Fruit fly (Drosophila melanogaster) whole organism: ENCODE results near the gene NPFR.

Source experiments
- CG8478 ChIP-seq: fragments of >200 bp; optimal IDR thresholded peaks from 2 replicates; lab custom pipeline; 2018; ENCODE audit warnings: inconsistent platforms
- Dll ChIP-seq: fragments of >200 bp; optimal IDR thresholded peaks from 2 replicates; lab custom pipeline; 2017
- EcR ChIP-seq, 2 experiments: fragments of >200 bp; optimal IDR thresholded peaks; 2 replicates each; lab custom pipeline; 2017; ENCODE audit warnings: missing biosample characterization in 2 of 2, missing genetic modification characterization in 2 of 2, missing genetic modification reagents in 2 of 2
- pan ChIP-seq: fragments of >200 bp; optimal IDR thresholded peaks from 2 replicates; lab custom pipeline; 2017
- psq ChIP-seq: fragments of >200 bp; optimal IDR thresholded peaks from 2 replicates; lab custom pipeline; 2017
- usp ChIP-seq: fragments of >200 bp; optimal IDR thresholded peaks from 2 replicates; lab custom pipeline; 2017; ENCODE audit warnings: missing biosample characterization, missing genetic modification characterization, mixed read lengths

Gene NPFR

dm6 chr3R:6199717-6200116, 12.6 kb downstream of the NPFR start:
- TF ChIP-seq EcR (GFP tag; optimal IDR thresholded peaks at IDR 0.05; lab: Kevin White, UChicago) (no peak), pan (lab: Kevin White, UChicago) (no peak), psq (lab: Kevin White, UChicago) (no peak), usp (GFP tag; lab: Kevin White, UChicago) (no peak), CG8478 (lab: Kevin White, UChicago) (no peak), Dll (no peak)

- TF ChIP-seq pan (lab: Kevin White, UChicago) = no peak
- no peak for TF ChIP-seq CG8478 (lab: Kevin White, UChicago)
- no peak for TF ChIP-seq EcR (GFP tag; optimal IDR thresholded peaks at IDR 0.05; lab: Kevin White, UChicago)
- no peak for TF ChIP-seq psq (lab: Kevin White, UChicago)
- no peak for TF ChIP-seq Dll
- TF ChIP-seq usp (GFP tag; lab: Kevin White, UChicago) = no peak
Measured at dm6 chr3R:6203000-6203399, 15.9 kb downstream of the NPFR start.

- TF ChIP-seq CG8478 (lab: Kevin White, UChicago) = no peak
- no peak for TF ChIP-seq pan (lab: Kevin White, UChicago)
- TF ChIP-seq Dll = no peak
- TF ChIP-seq usp (GFP tag; lab: Kevin White, UChicago) = no peak
- TF ChIP-seq EcR (GFP tag; optimal IDR thresholded peaks at IDR 0.05; lab: Kevin White, UChicago) = no peak
Measured at dm6 chr3R:6209073-6209472, 22.0 kb downstream of the NPFR start, which contains the start of gene Osi2. TSS of gene Osi2 (plus strand) at chr3R:6209373.

DNA sequence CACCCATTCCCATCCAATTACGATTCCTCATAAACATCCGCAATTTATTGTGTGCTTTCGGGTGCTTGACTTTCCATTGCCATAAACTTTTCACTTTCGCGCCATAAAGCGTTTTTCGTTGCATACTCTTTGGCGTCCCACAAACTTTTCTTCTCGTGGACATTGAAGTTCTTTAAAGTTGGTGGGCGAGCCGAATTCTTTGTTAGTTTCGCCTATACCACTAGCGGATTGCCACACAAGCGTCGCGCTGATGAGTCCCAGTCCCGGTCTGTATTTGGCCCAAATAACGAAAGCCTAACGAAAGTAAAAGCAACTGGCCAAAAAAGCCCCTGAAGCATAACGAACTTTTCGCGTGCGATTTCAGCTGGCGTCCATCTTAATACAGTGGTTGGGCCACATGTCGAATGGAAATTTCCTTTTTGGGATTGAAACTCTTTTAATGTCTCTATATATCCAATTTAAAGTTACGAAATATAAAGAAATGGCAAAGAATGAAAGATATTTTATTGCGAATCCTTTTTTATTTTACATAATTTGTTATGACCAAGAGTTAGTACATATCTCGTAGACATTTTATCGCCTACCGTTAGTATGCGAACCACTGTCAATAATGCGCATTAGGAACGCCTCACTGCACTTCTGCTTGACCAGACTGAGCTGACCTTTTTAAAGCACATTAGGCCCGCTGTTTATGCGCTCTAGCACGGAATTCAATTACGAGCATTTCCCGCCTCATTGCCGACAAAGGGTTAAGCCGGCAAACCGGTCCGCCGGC, 23.3 kb downstream of the NPFR start:
- no peak for TF ChIP-seq CG8478 (lab: Kevin White, UChicago)
- no peak for TF ChIP-seq pan (lab: Kevin White, UChicago)
- TF ChIP-seq usp (GFP tag; lab: Kevin White, UChicago) = no peak

DNA sequence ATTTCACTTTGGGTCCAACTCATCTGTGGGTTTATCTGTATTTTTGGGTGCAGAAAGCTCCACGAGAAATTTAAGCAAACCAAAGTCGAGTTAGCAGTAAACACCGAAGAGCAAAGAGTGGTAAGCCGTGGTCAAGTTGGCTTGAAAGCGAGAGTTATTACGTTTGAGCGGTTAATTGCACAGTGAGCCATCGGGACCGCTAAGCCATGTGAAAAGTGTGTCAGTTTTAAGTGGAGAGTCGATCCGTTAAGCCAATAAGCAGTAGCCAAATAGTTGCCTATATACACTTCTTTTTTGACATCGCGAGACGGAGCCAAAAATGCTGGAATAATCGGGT, 23.9 kb downstream of the NPFR start:
- TF ChIP-seq pan (lab: Kevin White, UChicago) = no peak
- TF ChIP-seq CG8478 (lab: Kevin White, UChicago) = no peak
- no peak for TF ChIP-seq EcR (GFP tag; optimal IDR thresholded peaks at IDR 0.05; lab: Kevin White, UChicago)
- no peak for TF ChIP-seq Dll
- TF ChIP-seq usp (GFP tag; lab: Kevin White, UChicago) = no peak
- TF ChIP-seq psq (lab: Kevin White, UChicago) = no peak

DNA sequence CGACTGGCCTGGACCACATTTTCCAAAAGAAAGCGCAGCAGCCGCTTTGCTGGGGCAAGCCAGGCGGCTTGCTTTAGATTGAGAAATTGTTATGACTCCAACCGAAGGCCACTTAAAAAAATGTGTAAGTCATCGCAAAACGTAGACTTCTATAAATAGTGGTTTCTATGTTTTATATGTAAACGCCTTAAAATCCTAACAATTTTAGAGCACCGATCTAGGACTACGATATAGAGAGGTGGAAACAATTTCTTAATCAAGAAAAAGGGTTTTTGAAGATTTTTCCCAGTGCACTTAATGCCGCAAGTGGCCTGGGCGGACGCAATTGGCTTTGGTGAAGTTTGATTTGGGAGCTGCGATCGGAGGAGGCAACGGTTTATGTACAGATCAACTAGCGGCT, 27.1 kb downstream of the NPFR start:
- TF ChIP-seq psq (lab: Kevin White, UChicago) (no peak), EcR (GFP tag; optimal IDR thresholded peaks at IDR 0.05; lab: Kevin White, UChicago) (no peak), CG8478 (lab: Kevin White, UChicago) (no peak), usp (GFP tag; lab: Kevin White, UChicago) (no peak), Dll (no peak), pan (lab: Kevin White, UChicago) (no peak)

DNA sequence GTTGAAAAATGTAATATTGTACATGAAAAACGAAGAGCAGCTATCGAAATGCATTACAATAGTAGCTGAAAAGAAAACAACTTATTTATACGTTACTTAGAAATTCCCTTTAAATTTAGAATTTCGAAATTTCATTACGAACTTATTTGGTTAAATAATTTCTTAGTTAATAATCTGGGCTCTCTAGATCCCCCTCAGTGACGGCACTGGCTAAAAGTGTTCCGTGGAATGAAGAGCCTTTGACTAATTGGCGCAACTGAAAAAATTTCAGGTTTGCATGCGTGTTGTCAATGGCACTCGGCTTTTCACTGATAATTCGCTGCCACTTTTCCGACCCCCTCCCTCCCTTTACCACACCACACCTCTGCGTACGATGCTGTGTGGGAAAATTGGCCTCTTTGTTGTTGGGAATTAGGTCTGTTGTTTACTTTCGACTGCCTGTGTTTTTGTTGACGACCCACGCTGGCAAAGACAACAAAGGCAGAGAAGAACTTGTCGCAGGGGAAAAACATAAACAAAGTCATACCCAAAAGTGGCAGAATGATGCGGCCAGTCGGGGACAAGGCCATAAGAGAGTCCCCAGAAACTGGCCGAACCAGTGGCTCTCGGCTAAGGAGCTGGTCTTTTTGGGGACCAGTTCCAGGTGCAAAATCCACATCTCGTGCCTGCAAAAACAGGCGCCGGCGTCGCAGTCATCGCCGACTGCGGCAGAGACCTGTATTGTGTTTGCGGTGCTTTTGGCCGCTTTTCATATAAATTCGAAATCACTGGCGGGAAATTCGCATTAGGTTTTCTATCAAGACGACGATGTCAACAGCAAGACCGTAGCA, 28.2 kb downstream of the NPFR start, which contains the start of gene Osi3:
Gene Osi3 (plus strand): TSS at position 780 of the 830 bp plus-strand sequence.
- no peak for TF ChIP-seq Dll
- no peak for TF ChIP-seq pan (lab: Kevin White, UChicago)
- no peak for TF ChIP-seq usp (GFP tag; lab: Kevin White, UChicago)
- no peak for TF ChIP-seq CG8478 (lab: Kevin White, UChicago)
- no peak for TF ChIP-seq psq (lab: Kevin White, UChicago)
- TF ChIP-seq EcR (GFP tag; optimal IDR thresholded peaks at IDR 0.05; lab: Kevin White, UChicago) = no peak

DNA sequence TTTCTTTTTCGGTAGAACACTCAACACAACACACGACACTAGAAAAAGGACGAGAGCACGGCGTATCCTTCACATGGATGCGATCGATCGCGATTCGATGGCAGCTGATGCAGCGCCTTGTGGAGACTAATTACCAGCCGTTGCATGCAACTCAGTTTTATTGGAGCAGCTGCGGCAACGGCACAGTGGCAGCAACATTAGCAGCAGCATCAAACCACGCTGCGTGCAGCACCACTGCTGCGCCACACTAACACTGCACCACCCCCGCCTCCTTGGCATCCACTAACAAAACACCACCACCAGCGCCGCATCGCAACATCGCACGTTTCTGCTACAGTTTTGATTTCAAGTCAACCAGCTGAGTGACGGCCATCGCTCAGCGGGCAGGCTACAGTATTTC, 34.6 kb downstream of the NPFR start, which contains the start of gene Osi4:
Gene Osi4 (minus strand): TSS at position 101 of the 400 bp plus-strand sequence.
- TF ChIP-seq psq (lab: Kevin White, UChicago) = no peak
- TF ChIP-seq CG8478 (lab: Kevin White, UChicago) = no peak
- no peak for TF ChIP-seq EcR (GFP tag; optimal IDR thresholded peaks at IDR 0.05; lab: Kevin White, UChicago)
- TF ChIP-seq pan (lab: Kevin White, UChicago) = no peak
- TF ChIP-seq Dll = no peak
- TF ChIP-seq usp (GFP tag; lab: Kevin White, UChicago) = no peak

dm6 chr3R:6222119-6222518, 35.0 kb downstream of the NPFR start:
- no peak for TF ChIP-seq CG8478 (lab: Kevin White, UChicago)
- TF ChIP-seq EcR (GFP tag; optimal IDR thresholded peaks at IDR 0.05; lab: Kevin White, UChicago) = no peak

dm6 chr3R:6226156-6226555, 39.0 kb downstream of the NPFR start:
- TF ChIP-seq psq (lab: Kevin White, UChicago) (no peak), Dll (no peak), CG8478 (lab: Kevin White, UChicago) (no peak), usp (GFP tag; lab: Kevin White, UChicago) (no peak), pan (lab: Kevin White, UChicago) (no peak), EcR (GFP tag; optimal IDR thresholded peaks at IDR 0.05; lab: Kevin White, UChicago) (no peak)

DNA sequence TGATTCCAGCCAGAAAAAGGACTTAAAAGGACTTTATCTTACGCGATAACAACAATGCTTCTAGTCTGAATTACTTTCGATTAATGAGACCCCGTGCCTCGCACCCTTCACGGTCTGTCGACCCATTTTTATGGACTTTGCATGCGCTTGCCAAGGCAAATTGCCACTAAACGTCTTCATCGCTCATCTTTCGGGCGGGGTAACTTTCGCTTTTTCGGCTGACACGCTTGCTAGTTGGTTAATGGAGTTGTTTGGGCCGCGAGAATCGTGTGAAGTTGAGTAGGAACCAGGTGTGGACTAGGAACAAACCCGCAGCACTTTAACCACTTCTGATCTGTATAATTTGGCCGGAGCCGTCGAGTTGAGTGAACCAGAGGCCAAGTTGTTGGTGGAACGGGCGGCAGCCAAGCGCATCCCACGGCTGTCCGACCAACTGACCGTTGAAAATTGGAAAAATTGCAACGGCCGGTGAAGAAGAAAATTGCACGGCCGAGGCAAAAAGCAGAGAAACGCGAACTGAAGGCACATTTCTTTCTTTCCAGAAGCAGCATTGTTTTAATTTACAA, 40.0 kb downstream of the NPFR start, which contains the start of gene Osi5:
Gene Osi5 (plus strand): TSS at position 516 of the 566 bp plus-strand sequence.
- no peak for TF ChIP-seq pan (lab: Kevin White, UChicago)
- no peak for TF ChIP-seq psq (lab: Kevin White, UChicago)
- no peak for TF ChIP-seq EcR (GFP tag; optimal IDR thresholded peaks at IDR 0.05; lab: Kevin White, UChicago)
- no peak for TF ChIP-seq Dll
- no peak for TF ChIP-seq CG8478 (lab: Kevin White, UChicago)
- TF ChIP-seq usp (GFP tag; lab: Kevin White, UChicago) = no peak
